Worm (Caenorhabditis elegans): ENCODE data around the gene F20D6.15.
A peak's percentile ranks its signal among the peaks of the same experiment; 100 is the strongest.

- TF ChIP-seq med-1 (GFP tag; optimal IDR thresholded peaks at IDR 0.05; ENCODE audit: insufficient read depth) (no peak), T22C8.4 (GFP tag; IDR thresholded peaks at IDR 0.05) (no peak), flt-1 (GFP tag; IDR thresholded peaks at IDR 0.05) (peak; percentile 69; the same call in 1 of the 2 replicates), cog-1 (tag; optimal IDR thresholded peaks at IDR 0.05) (peak; percentile 24), klf-2 (GFP tag; conservative IDR thresholded peaks at IDR 0.05) (no peak), tab-1 (GFP tag; IDR thresholded peaks at IDR 0.05) (no peak; the same call in 1 of the 2 replicates), ref-1 (GFP tag; conservative IDR thresholded peaks at IDR 0.05) (no peak), ztf-29 (GFP tag; IDR thresholded peaks at IDR 0.05) (no peak), ztf-23 (GFP tag; IDR thresholded peaks at IDR 0.05) (peak; percentile 58; the same call in 1 of the 2 replicates)
Measured at ce11 chrV:8228712-8229119, 40.4 kb upstream of the F20D6.15 start.
